Worm (Caenorhabditis elegans) whole organism, L3 larva: ENCODE results near the gene ets-9.

ENCODE experiments used
- ama-1 ChIP-seq: fragments of 150-350 bp; optimal IDR thresholded peaks from 2 replicates; lab custom pipeline; 2018
- ceh-82 ChIP-seq: fragments of 150-350 bp; optimal IDR thresholded peaks from 2 replicates; lab custom pipeline; 2014; ENCODE audit warnings: missing biosample characterization, missing genetic modification characterization
- elt-1 ChIP-seq: fragments of 150-350 bp; optimal IDR thresholded peaks from 2 replicates; lab custom pipeline; 2014; ENCODE audit warnings: missing biosample characterization, missing genetic modification characterization
- lin-15B ChIP-seq: fragments of 150-350 bp; optimal IDR thresholded peaks from 2 replicates; lab custom pipeline; 2014; ENCODE audit warnings: missing biosample characterization, missing genetic modification characterization
- nhr-12 ChIP-seq: fragments of 150-350 bp; optimal IDR thresholded peaks from 2 replicates; lab custom pipeline; 2014; ENCODE audit warnings: missing biosample characterization, missing genetic modification characterization
- tbx-2 ChIP-seq: sonication (generic microtip); optimal IDR thresholded peaks from 2 replicates; lab custom pipeline; 2016; ENCODE audit warnings: mild to moderate bottlenecking, missing genetic modification characterization, missing compliant biosample characterization

DNA sequence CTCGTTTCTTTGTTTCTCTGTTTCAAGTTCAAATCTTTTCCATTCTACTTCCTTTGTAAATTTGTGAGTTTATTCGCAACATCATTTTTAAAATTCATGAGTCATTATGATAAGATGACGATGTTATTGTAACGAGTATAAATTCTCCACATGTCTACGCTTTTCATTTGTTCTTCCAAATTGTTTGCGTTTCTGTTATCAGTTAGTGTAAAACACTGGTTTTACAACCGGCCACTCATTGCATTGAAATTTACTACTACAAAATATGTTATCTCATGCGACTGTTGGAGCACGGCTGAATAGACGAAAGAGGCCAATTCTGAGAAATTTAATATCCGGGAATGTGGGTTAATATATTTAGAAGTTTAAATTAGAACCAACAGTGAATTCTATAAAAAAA lies 2.9 kb downstream of the ets-9 start, which contains the start of gene C52B9.19:
- TF ChIP-seq nhr-12 (tag; lab: Kevin White, UChicago) (no peak), ceh-82 (tag; lab: Kevin White, UChicago) (no peak), elt-1 (no peak), tbx-2 (no peak), ama-1 (lab: Kevin White, UChicago) (no peak), lin-15B (tag; lab: Kevin White, UChicago) (no peak)
